Fruit fly (Drosophila melanogaster): ENCODE measurements around the gene CG13737.

CG13737 gene

DNA sequence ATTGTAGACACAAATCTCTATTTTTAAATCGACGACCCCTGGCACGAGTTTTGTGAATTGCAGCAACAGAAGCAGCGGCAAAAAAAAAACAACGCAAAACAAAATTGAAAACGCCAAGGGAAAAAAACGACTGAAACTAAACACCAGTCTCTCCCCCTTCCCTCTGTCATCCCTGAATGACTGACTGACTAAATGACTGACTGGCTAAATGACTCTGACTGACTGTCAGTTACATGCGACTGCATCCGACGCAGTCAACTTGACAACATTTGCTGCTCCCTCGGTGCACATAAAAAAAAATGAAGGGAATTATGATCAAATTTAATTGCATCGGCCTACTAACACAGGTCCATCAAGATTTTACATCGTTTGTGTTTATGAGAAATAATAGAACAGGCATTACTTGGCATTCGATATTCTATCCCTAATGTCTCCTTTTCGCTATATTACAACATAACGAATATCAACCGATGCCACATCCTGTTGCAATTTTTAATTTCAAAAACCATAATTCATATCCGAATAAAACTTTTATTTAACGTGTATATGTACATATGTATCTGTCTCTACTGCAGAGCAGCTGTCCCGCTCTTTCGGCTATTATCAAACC, 38.9 kb downstream of the CG13737 start (continued):
- no peak for TF ChIP-seq CG7271 (tag; optimal IDR thresholded peaks at IDR 0.05)

DNA sequence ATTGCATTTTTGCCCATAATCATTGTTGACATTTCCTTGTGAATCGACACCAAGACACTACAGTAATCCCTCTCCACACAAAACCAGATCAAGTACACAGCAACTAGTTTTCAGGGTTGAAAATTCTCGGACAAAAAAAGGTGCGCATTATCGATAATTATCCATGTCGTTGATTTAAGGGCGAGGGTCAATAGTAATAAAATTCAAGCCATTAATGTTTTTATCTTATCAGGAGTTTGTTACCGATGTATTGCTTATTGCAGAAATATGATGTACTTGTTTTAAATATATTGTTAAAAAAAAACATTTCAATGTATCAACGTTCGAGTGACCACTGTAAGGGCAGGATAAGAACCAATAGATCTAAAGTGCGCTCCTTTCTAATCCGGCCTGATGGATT, 40.0 kb downstream of the CG13737 start:
- TF ChIP-seq row (GFP tag; IDR thresholded peaks at IDR 0.05) (peak; percentile 29; the same call in 1 of the 3 replicates), grau (tag; optimal IDR thresholded peaks at IDR 0.05) (peak; percentile 71), Ets65A (GFP tag) (peak; percentile 60), CG2129 (GFP tag; IDR thresholded peaks at IDR 0.05; ENCODE audit: partially characterized antibody) (no peak), CG11504 (tag; optimal IDR thresholded peaks at IDR 0.05) (peak; percentile 38), Hr51 (GFP tag; optimal IDR thresholded peaks at IDR 0.05) (peak in 1 of 2 experiments; percentile 14), zen (tag; optimal IDR thresholded peaks at IDR 0.05) (peak; percentile 23), phol (tag; optimal IDR thresholded peaks at IDR 0.05) (peak; percentile 12), Ssrp (tag; optimal IDR thresholded peaks at IDR 0.05) (no peak), CG2678 (tag; optimal IDR thresholded peaks at IDR 0.05) (peak; percentile 22), CG14710 (tag; optimal IDR thresholded peaks at IDR 0.05) (no peak), CG18764 (GFP tag; optimal IDR thresholded peaks at IDR 0.05) (no peak), CG10267 (tag; optimal IDR thresholded peaks at IDR 0.05) (peak; percentile 2), CG2120 (GFP tag; optimal IDR thresholded peaks at IDR 0.05) (peak; percentile 8), sens (GFP tag) (peak; percentile 43), Drgx (GFP tag; IDR thresholded peaks at IDR 0.05) (peak; percentile 25; the same call in 1 of the 2 replicates), D19A (tag; optimal IDR thresholded peaks at IDR 0.05) (peak; percentile 2), CG7745 (tag; optimal IDR thresholded peaks at IDR 0.05) (no peak), Dfd (GFP tag; optimal IDR thresholded peaks at IDR 0.05) (no peak), BtbVII (GFP tag; optimal IDR thresholded peaks at IDR 0.05) (no peak), Lpt (GFP tag; optimal IDR thresholded peaks at IDR 0.05) (no peak), eve (GFP tag; optimal IDR thresholded peaks at IDR 0.05) (peak in 1 of 2 experiments; percentile 43), CG13624 (GFP tag; optimal IDR thresholded peaks at IDR 0.05) (no peak)

DNA sequence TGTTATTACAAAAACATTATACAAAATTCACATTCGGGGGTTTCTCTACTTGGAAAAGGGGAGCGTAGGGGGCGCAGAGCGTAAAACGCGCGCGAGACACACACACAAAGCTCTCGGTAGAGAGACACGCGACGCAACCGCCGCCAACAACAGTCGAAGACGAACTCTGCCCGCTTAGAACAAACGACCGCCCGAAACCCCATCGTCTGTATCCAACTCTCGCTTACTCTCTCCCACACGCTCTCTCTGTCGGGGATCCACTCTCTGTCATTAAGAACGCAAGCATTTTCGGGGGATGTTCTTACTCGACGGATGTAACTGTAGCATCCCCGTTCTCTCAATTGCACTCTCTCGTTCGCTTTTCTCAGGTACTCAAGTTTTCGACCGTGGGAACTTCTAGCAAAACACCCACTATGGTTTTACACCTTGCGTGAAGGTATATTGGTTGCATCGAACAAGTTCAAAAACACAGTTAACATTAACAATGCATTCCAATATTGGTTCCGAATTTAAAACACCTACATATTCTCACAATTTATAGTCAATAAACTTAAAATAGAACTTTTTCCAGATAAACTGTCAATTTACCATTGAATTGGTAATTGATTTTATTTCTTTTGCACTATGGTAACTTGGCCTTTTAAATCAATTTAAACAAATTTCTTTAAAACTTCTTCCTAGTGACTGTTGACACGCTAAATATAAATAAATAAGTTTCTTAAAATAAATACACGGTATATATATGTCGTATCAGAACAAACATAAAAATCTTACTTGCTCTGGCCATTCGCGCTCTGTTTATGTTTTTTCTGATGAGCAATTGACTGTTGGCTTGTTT, 41.2 kb downstream of the CG13737 start:
- peak; percentile 82 for TF ChIP-seq HLH3B (GFP tag; IDR thresholded peaks at IDR 0.05)
- peak; percentile 89 for TF ChIP-seq Bteb2 (GFP tag; optimal IDR thresholded peaks at IDR 0.05)
- TF ChIP-seq Lhr (GFP tag; optimal IDR thresholded peaks at IDR 0.05), result peak; percentile 70
- peak; percentile 76 for TF ChIP-seq CG8359 (GFP tag; optimal IDR thresholded peaks at IDR 0.05; ENCODE audit: borderline replicate concordance)
- peak; percentile 82 for TF ChIP-seq trh (GFP tag; optimal IDR thresholded peaks at IDR 0.05)
- peak; percentile 91 for TF ChIP-seq Abd-B (GFP tag; optimal IDR thresholded peaks at IDR 0.05)
- TF ChIP-seq Pdp1 (GFP tag; optimal IDR thresholded peaks at IDR 0.05), result peak; percentile 78 to 93
- 0 out of 3 replicates have a peak, but pooled peaks have one; percentile 8 for TF ChIP-seq CG14860 (GFP tag; IDR thresholded peaks at IDR 0.05; ENCODE audit: partially characterized antibody)
- peak; percentile 90 for TF ChIP-seq sqz (GFP tag; optimal IDR thresholded peaks at IDR 0.05)
- peak; percentile 94 for TF ChIP-seq tio (GFP tag; optimal IDR thresholded peaks at IDR 0.05)
- TF ChIP-seq ham (GFP tag; IDR thresholded peaks at IDR 0.05), result no peak
- peak; percentile 22; the same call in 1 of the 2 replicates for TF ChIP-seq Doc2 (GFP tag; IDR thresholded peaks at IDR 0.05)
- TF ChIP-seq CTCF (GFP tag; optimal IDR thresholded peaks at IDR 0.05), result peak; percentile 49
- TF ChIP-seq dmrt99B (tag; optimal IDR thresholded peaks at IDR 0.05), result peak; percentile 94
- TF ChIP-seq CG17612 (GFP tag; IDR thresholded peaks at IDR 0.05), result peak; percentile 47
- peak; percentile 84 for TF ChIP-seq kni (GFP tag; optimal IDR thresholded peaks at IDR 0.05)
- peak; percentile 33; the same call in 1 of the 3 replicates for TF ChIP-seq CG6791 (GFP tag; IDR thresholded peaks at IDR 0.05; ENCODE audit: partially characterized antibody)
- no peak; the same call in 1 of the 2 replicates for TF ChIP-seq hbn (GFP tag; IDR thresholded peaks at IDR 0.05; ENCODE audit: partially characterized antibody)
- peak; percentile 63 for TF ChIP-seq CG18011 (GFP tag; optimal IDR thresholded peaks at IDR 0.05)
- peak; percentile 66 for TF ChIP-seq CG17802 (tag; optimal IDR thresholded peaks at IDR 0.05)
- TF ChIP-seq CG3838 (GFP tag; optimal IDR thresholded peaks at IDR 0.05), result peak; percentile 86
- peak; percentile 96 for TF ChIP-seq CG17361 (GFP tag; IDR thresholded peaks at IDR 0.05)
